Worm (Caenorhabditis elegans) whole organism, L2 larva: ENCODE measurements around the gene spig-9.

Experiments
- fos-1 ChIP-seq: fragments of 150-350 bp; optimal IDR thresholded peaks from 2 replicates; lab custom pipeline; 2014; ENCODE audit warnings: missing biosample characterization, missing genetic modification characterization
- nhr-23 ChIP-seq: fragments of 150-350 bp; optimal IDR thresholded peaks from 2 replicates; lab custom pipeline; 2014; ENCODE audit warnings: missing biosample characterization, missing genetic modification reagents, missing genetic modification characterization
- nhr-25 ChIP-seq: fragments of 150-350 bp; sonication (generic microtip); optimal IDR thresholded peaks from 3 replicates; lab custom pipeline; 2014; ENCODE audit warnings: missing biosample characterization, missing genetic modification characterization
- nhr-6 ChIP-seq: fragments of 150-350 bp; optimal IDR thresholded peaks from 2 replicates; lab custom pipeline; 2014; ENCODE audit warnings: missing biosample characterization, missing genetic modification characterization
- unc-55 ChIP-seq: fragments of 150-350 bp; sonication (generic microtip); optimal IDR thresholded peaks from 3 replicates; lab custom pipeline; 2014; ENCODE audit warnings: missing biosample characterization, missing genetic modification reagents, missing genetic modification characterization
- ztf-1 ChIP-seq: fragments of 200-800 bp; sonication (Bioruptor generic); conservative IDR thresholded peaks from 2 replicates; pipeline ENCODE4 v1.3.6; 2022; ENCODE audit warnings: missing genetic modification characterization, missing compliant biosample characterization
- ztf-11 ChIP-seq: sonication (generic microtip); optimal IDR thresholded peaks from 2 replicates; lab custom pipeline; 2017; ENCODE audit warnings: missing biosample characterization, missing genetic modification characterization

DNA sequence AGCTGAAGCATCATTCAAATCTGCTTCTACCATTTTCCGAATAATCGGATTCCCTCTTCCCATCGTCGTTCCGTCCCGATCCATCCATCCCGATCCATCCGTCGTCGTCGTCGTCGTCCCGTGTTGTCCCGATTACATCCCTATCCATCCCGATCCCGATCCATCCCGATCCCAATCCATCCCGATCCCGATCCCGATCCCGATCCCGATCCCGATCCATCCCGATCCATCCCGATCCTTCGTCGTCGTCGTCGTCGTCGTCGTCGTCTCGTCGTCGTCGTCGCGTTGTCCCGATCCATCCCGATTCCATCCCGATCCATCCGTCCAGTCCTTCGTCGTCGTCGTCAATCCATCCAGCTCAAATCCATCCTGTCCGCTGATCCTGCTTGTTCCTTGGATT is 35.5 kb upstream of the spig-9 start:
- TF ChIP-seq nhr-25 (tag; lab: Kevin White, UChicago) (no peak), nhr-6 (tag; lab: Kevin White, UChicago) (no peak), ztf-11 (tag; lab: Kevin White, UChicago) (no peak), fos-1 (tag; lab: Kevin White, UChicago) (no peak), nhr-23 (tag; lab: Kevin White, UChicago) (no peak), ztf-1 (GFP tag; lab: Robert Waterston, UW) (no peak), unc-55 (GFP tag; lab: Kevin White, UChicago) (no peak)
